Fruit fly (Drosophila melanogaster) whole organism, embryonic: Measurements from ENCODE around the gene Cyp4d20.
A peak's percentile ranks its signal among the peaks of the same experiment; 100 is the strongest.

ENCODE experiments used
- Atf6 ChIP-seq: fragments of 200-800 bp; sonication (Bioruptor generic); IDR thresholded peaks from 2 replicates; pipeline ENCODE4 v1.3.6; 2022; ENCODE audit warnings: missing biosample characterization, missing genetic modification characterization
- C15 ChIP-seq: fragments of 200-800 bp; sonication (Bioruptor generic); IDR thresholded peaks from 3 replicates; pipeline ENCODE4 v1.3.6; 2022; ENCODE audit warnings: missing biosample characterization, missing genetic modification characterization
- CG10209 ChIP-seq: fragments of 200-800 bp; sonication (Bioruptor generic); optimal IDR thresholded peaks from 3 replicates; lab custom pipeline; 2017; ENCODE audit warnings: missing biosample characterization, mild to moderate bottlenecking, missing genetic modification characterization, missing genetic modification reagents
- CG11093 ChIP-seq: fragments of 200-800 bp; sonication (Bioruptor generic); IDR thresholded peaks from 3 replicates; pipeline ENCODE4 v1.3.6; 2022; ENCODE audit warnings: missing biosample characterization, missing genetic modification characterization
- CG11560 ChIP-seq: fragments of 200-800 bp; sonication (Bioruptor generic); IDR thresholded peaks from 3 replicates; pipeline ENCODE4 v1.3.6; 2022; ENCODE audit warnings: missing biosample characterization, missing genetic modification characterization
- CG12104 ChIP-seq: fragments of 200-800 bp; sonication (Bioruptor generic); optimal IDR thresholded peaks from 3 replicates; lab custom pipeline; 2016; ENCODE audit warnings: missing biosample characterization, missing genetic modification characterization
- CG12155 ChIP-seq: fragments of 200-800 bp; sonication (Bioruptor generic); optimal IDR thresholded peaks from 3 replicates; lab custom pipeline; 2016; ENCODE audit warnings: missing biosample characterization, missing genetic modification characterization
- CG12236 ChIP-seq: fragments of 200-800 bp; sonication (Bioruptor generic); optimal IDR thresholded peaks from 2 replicates; lab custom pipeline; 2016; ENCODE audit warnings: missing biosample characterization, missing genetic modification characterization
- CG14860 ChIP-seq: fragments of 200-800 bp; sonication (Bioruptor generic); IDR thresholded peaks from 3 replicates; pipeline ENCODE4 v1.3.6; 2022; ENCODE audit warnings: missing biosample characterization, missing genetic modification characterization; ENCODE audit not compliant: partially characterized antibody
- CG1602 ChIP-seq: fragments of 200-800 bp; sonication (Bioruptor generic); optimal IDR thresholded peaks from 3 replicates; lab custom pipeline; 2016; ENCODE audit warnings: missing biosample characterization, missing genetic modification characterization
- CG16813 ChIP-seq: fragments of 200-800 bp; sonication (Bioruptor generic); IDR thresholded peaks from 3 replicates; pipeline ENCODE4 v1.3.6; 2022; ENCODE audit warnings: missing biosample characterization, missing genetic modification characterization; ENCODE audit not compliant: partially characterized antibody
- CG17186 ChIP-seq: fragments of 200-800 bp; sonication (Bioruptor generic); optimal IDR thresholded peaks from 3 replicates; lab custom pipeline; 2017; ENCODE audit warnings: missing biosample characterization, missing genetic modification reagents, missing genetic modification characterization
- CG17361 ChIP-seq: fragments of 200-800 bp; sonication (Bioruptor generic); IDR thresholded peaks from 3 replicates; pipeline ENCODE4 v1.3.6; 2022; ENCODE audit warnings: missing biosample characterization, missing genetic modification characterization
- CG18011 ChIP-seq: fragments of 200-800 bp; sonication (Bioruptor generic); optimal IDR thresholded peaks from 2 replicates; lab custom pipeline; 2017; ENCODE audit warnings: missing biosample characterization, missing genetic modification characterization, mild to moderate bottlenecking, moderate library complexity, missing genotype
- CG2202 ChIP-seq: fragments of 200-800 bp; sonication (Bioruptor generic); optimal IDR thresholded peaks from 2 replicates; lab custom pipeline; 2018; ENCODE audit warnings: missing biosample characterization, mild to moderate bottlenecking, missing genetic modification characterization
- CG2712 ChIP-seq: fragments of 200-800 bp; optimal IDR thresholded peaks from 3 replicates; lab custom pipeline; 2019; ENCODE audit warnings: missing biosample characterization, mild to moderate bottlenecking, missing genetic modification characterization, moderate library complexity
- CG34376 ChIP-seq: fragments of 200-800 bp; sonication (Bioruptor generic); optimal IDR thresholded peaks from 2 replicates; lab custom pipeline; 2018; ENCODE audit warnings: missing biosample characterization, mild to moderate bottlenecking, missing genetic modification characterization
- CG3838 ChIP-seq: fragments of 200-800 bp; sonication (Bioruptor generic); optimal IDR thresholded peaks from 3 replicates; lab custom pipeline; 2016; ENCODE audit warnings: missing biosample characterization, missing genetic modification characterization
- CG4854 ChIP-seq: fragments of 200-800 bp; sonication (Bioruptor generic); optimal IDR thresholded peaks from 2 replicates; lab custom pipeline; 2016; ENCODE audit warnings: missing biosample characterization, missing genetic modification characterization, inconsistent platforms
- CG6813 ChIP-seq: fragments of 200-800 bp; sonication (Bioruptor generic); optimal IDR thresholded peaks from 2 replicates; lab custom pipeline; 2017; ENCODE audit warnings: missing biosample characterization, missing genetic modification characterization, mild to moderate bottlenecking, moderate library complexity, missing genetic modification reagents
- CG8388 ChIP-seq: fragments of 200-800 bp; sonication (Bioruptor generic); optimal IDR thresholded peaks from 2 replicates; lab custom pipeline; 2019; ENCODE audit warnings: missing biosample characterization, mild to moderate bottlenecking, missing genetic modification characterization, moderate library complexity
- CG9215 ChIP-seq: fragments of 200-800 bp; sonication (Bioruptor generic); IDR thresholded peaks from 2 replicates; pipeline ENCODE4 v1.3.6; 2022; ENCODE audit warnings: missing biosample characterization, missing genetic modification characterization
- CTCF ChIP-seq: fragments of 200-800 bp; sonication (Bioruptor generic); optimal IDR thresholded peaks from 2 replicates; lab custom pipeline; 2017; ENCODE audit warnings: missing biosample characterization, mild to moderate bottlenecking, missing genetic modification characterization, moderate library complexity
- Camta ChIP-seq: fragments of 200-800 bp; sonication (Bioruptor generic); optimal IDR thresholded peaks from 2 replicates; lab custom pipeline; 2016; ENCODE audit warnings: missing biosample characterization, missing genetic modification characterization
- Dad ChIP-seq: fragments of 200-800 bp; sonication (Bioruptor generic); optimal IDR thresholded peaks from 3 replicates; lab custom pipeline; 2016; ENCODE audit warnings: missing biosample characterization, missing genetic modification characterization
- Fer3 ChIP-seq: fragments of 200-800 bp; sonication (Bioruptor generic); optimal IDR thresholded peaks from 2 replicates; lab custom pipeline; 2018; ENCODE audit warnings: missing biosample characterization, mild to moderate bottlenecking, missing genetic modification characterization, moderate library complexity
- HLH54F ChIP-seq: fragments of 200-800 bp; sonication (Bioruptor generic); optimal IDR thresholded peaks from 3 replicates; lab custom pipeline; 2016; ENCODE audit warnings: missing biosample characterization, missing genetic modification characterization
- HLHmδ ChIP-seq: fragments of 200-800 bp; sonication (Bioruptor generic); optimal IDR thresholded peaks from 2 replicates; lab custom pipeline; 2018; ENCODE audit warnings: missing biosample characterization, mild to moderate bottlenecking, missing genetic modification characterization, moderate library complexity
- Lhr ChIP-seq: fragments of 200-800 bp; sonication (Bioruptor generic); optimal IDR thresholded peaks from 3 replicates; lab custom pipeline; 2017; ENCODE audit warnings: mild to moderate bottlenecking, missing biosample characterization, missing genetic modification reagents, missing genetic modification characterization
- Max ChIP-seq: fragments of 200-800 bp; sonication (Bioruptor generic); optimal IDR thresholded peaks from 2 replicates; lab custom pipeline; 2016; ENCODE audit warnings: missing biosample characterization, mild to moderate bottlenecking, missing genetic modification characterization
- NFAT ChIP-seq: fragments of 200-800 bp; sonication (Bioruptor generic); IDR thresholded peaks from 2 replicates; pipeline ENCODE4 v1.3.6; 2022; ENCODE audit warnings: missing biosample characterization, missing genetic modification characterization
- NfI ChIP-seq: fragments of 200-800 bp; sonication (Bioruptor generic); optimal IDR thresholded peaks from 3 replicates; lab custom pipeline; 2018; ENCODE audit warnings: missing biosample characterization, mild to moderate bottlenecking, missing genetic modification characterization, moderate library complexity
- Oaz ChIP-seq: fragments of 200-800 bp; sonication (Bioruptor generic); IDR thresholded peaks from 2 replicates; pipeline ENCODE4 v1.3.6; 2022; ENCODE audit warnings: missing biosample characterization, missing genetic modification characterization
- Spps ChIP-seq: fragments of 200-800 bp; sonication (Bioruptor generic); optimal IDR thresholded peaks from 2 replicates; lab custom pipeline; 2018; ENCODE audit warnings: missing biosample characterization, mild to moderate bottlenecking, missing genetic modification characterization
- Tbp ChIP-seq: fragments of >200 bp; optimal IDR thresholded peaks from 2 replicates; lab custom pipeline; 2018; ENCODE audit warnings: missing biosample characterization, missing genetic modification characterization
- ab ChIP-seq: fragments of 200-800 bp; sonication (Bioruptor generic); optimal IDR thresholded peaks from 2 replicates; lab custom pipeline; 2016; ENCODE audit warnings: missing biosample characterization, missing genetic modification characterization
- cato ChIP-seq: fragments of 200-800 bp; sonication (Bioruptor generic); optimal IDR thresholded peaks from 2 replicates; lab custom pipeline; 2016; ENCODE audit warnings: missing biosample characterization, missing genetic modification characterization, borderline replicate concordance
- crp ChIP-seq, 2 experiments: fragments of 200-800 bp; sonication (Bioruptor generic); optimal IDR thresholded peaks; 2 replicates in 1 of 2; 3 replicates in 1 of 2; lab custom pipeline; 2017; ENCODE audit warnings: missing biosample characterization in 2 of 2, missing genetic modification characterization in 2 of 2, mild to moderate bottlenecking in 1 of 2, moderate library complexity in 1 of 2
- fru ChIP-seq: fragments of >200 bp; optimal IDR thresholded peaks from 2 replicates; lab custom pipeline; 2017
- gsb-n ChIP-seq: fragments of 200-800 bp; sonication (Bioruptor generic); optimal IDR thresholded peaks from 3 replicates; lab custom pipeline; 2018; ENCODE audit warnings: missing biosample characterization, mild to moderate bottlenecking, missing genetic modification characterization
- h ChIP-seq: fragments of >200 bp; optimal IDR thresholded peaks from 2 replicates; lab custom pipeline; 2017
- jing ChIP-seq: fragments of 200-800 bp; sonication (Bioruptor generic); optimal IDR thresholded peaks from 2 replicates; lab custom pipeline; 2018; ENCODE audit warnings: missing biosample characterization, mild to moderate bottlenecking, missing genetic modification characterization
- nerfin-2 ChIP-seq: fragments of 200-800 bp; sonication (Bioruptor generic); IDR thresholded peaks from 2 replicates; pipeline ENCODE4 v1.3.6; 2022; ENCODE audit warnings: missing biosample characterization, missing genetic modification characterization; ENCODE audit not compliant: partially characterized antibody
- pita ChIP-seq: fragments of 200-800 bp; sonication (Bioruptor generic); optimal IDR thresholded peaks from 2 replicates; lab custom pipeline; 2017; ENCODE audit warnings: missing biosample characterization, mild to moderate bottlenecking, missing genetic modification characterization
- pum ChIP-seq: fragments of 200-800 bp; sonication (Bioruptor generic); optimal IDR thresholded peaks from 2 replicates; lab custom pipeline; 2016; ENCODE audit warnings: missing biosample characterization, missing genetic modification characterization
- repo ChIP-seq: fragments of 200-800 bp; sonication (Bioruptor generic); optimal IDR thresholded peaks from 2 replicates; lab custom pipeline; 2016; ENCODE audit warnings: missing biosample characterization, missing genetic modification characterization
- sd ChIP-seq: fragments of 200-800 bp; sonication (Bioruptor generic); optimal IDR thresholded peaks from 3 replicates; lab custom pipeline; 2018; ENCODE audit warnings: missing biosample characterization, mild to moderate bottlenecking, missing genetic modification characterization, moderate library complexity
- seq ChIP-seq: fragments of 200-800 bp; sonication (Bioruptor generic); IDR thresholded peaks from 2 replicates; pipeline ENCODE4 v1.3.6; 2022; ENCODE audit warnings: missing biosample characterization, missing genetic modification characterization
- tll ChIP-seq, 2 experiments: fragments of 200-800 bp in 1 of 2; fragments of >200 bp in 1 of 2; sonication (Bioruptor generic) in 1 of 2; optimal IDR thresholded peaks; 2 replicates each; lab custom pipeline; 2017 to 2019; ENCODE audit warnings: missing biosample characterization in 2 of 2, missing genetic modification characterization in 2 of 2, mild to moderate bottlenecking in 1 of 2, moderate library complexity in 1 of 2
- vfl ChIP-seq: fragments of 200-800 bp; sonication (Bioruptor generic); optimal IDR thresholded peaks from 2 replicates; lab custom pipeline; 2016; ENCODE audit warnings: missing biosample characterization, missing genetic modification characterization
- yki ChIP-seq: fragments of >200 bp; optimal IDR thresholded peaks from 3 replicates; lab custom pipeline; 2018
- zf30C ChIP-seq: fragments of 200-800 bp; sonication (Bioruptor generic); optimal IDR thresholded peaks from 3 replicates; lab custom pipeline; 2018; ENCODE audit warnings: missing biosample characterization, mild to moderate bottlenecking, missing genetic modification characterization

Cyp4d20 gene

DNA sequence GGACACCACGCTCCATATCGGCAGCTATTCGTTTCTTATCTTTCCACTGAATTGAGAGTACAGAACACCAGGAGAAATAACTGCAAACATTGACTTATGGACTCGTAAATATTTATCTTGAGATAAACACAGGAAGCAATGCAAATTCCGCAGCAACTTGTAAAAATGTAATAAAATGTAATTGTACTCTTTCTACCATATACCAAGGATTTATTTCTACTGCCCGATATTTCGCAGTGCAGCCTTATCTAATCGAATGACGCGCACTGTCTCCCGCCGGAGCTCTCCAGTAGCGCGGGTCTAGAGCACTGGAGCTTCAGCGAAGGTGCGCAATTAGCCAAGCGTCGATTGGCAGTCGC, 15.9 kb upstream of the Cyp4d20 start (continued):
- TF ChIP-seq Spps (tag; lab: Kevin White, UChicago) (peak; percentile 19), CG17186 (GFP tag; lab: Kevin White, UChicago) (peak; percentile 69), ab (GFP tag; lab: Kevin White, UChicago) (no peak), HLH54F (peak; percentile 70), tll (GFP tag; optimal IDR thresholded peaks at IDR 0.05; lab: Kevin White, UChicago) (no peak), CG2202 (tag; lab: Kevin White, UChicago) (no peak), Oaz (GFP tag; lab: Robert Waterston, UW) (peak; percentile 77), CG18011 (GFP tag; lab: Kevin White, UChicago) (peak; percentile 49), pita (no peak), gsb-n (peak; percentile 25), CG9215 (GFP tag; lab: Robert Waterston, UW) (peak; percentile 90), vfl (peak; percentile 63), repo (GFP tag; lab: Kevin White, UChicago) (peak; percentile 84), yki (lab: Kevin White, UChicago) (no peak), Max (GFP tag; lab: Kevin White, UChicago) (peak; percentile 87), CTCF (GFP tag; lab: Kevin White, UChicago) (peak; percentile 43), cato (no peak), CG16813 (GFP tag; lab: Robert Waterston, UW) (no peak), h (lab: Kevin White, UChicago) (no peak), CG2712 (peak; percentile 81), CG12236 (GFP tag; lab: Kevin White, UChicago) (no peak), CG10209 (GFP tag; lab: Kevin White, UChicago) (peak; percentile 79), CG12104 (GFP tag; lab: Kevin White, UChicago) (peak; percentile 77), zf30C (GFP tag; lab: Kevin White, UChicago) (peak; percentile 86), CG1602 (GFP tag; lab: Kevin White, UChicago) (peak; percentile 56), Lhr (GFP tag; lab: Kevin White, UChicago) (no peak), fru (no peak), C15 (peak; percentile 85; the same call in 2 of the 3 replicates), HLHmδ (no peak), jing (GFP tag; lab: Kevin White, UChicago) (peak; percentile 65), CG34376 (GFP tag; lab: Kevin White, UChicago) (peak; percentile 85), CG12155 (GFP tag; lab: Kevin White, UChicago) (peak; percentile 75), CG11560 (tag; lab: Robert Waterston, UW) (peak; percentile 71; the same call in 2 of the 3 replicates), seq (GFP tag; lab: Robert Waterston, UW) (peak; percentile 84), Atf6 (peak; percentile 93), NFAT (GFP tag; lab: Robert Waterston, UW) (peak; percentile 85), CG6813 (GFP tag; lab: Kevin White, UChicago) (peak; percentile 86), Camta (GFP tag; lab: Kevin White, UChicago) (peak; percentile 88), CG17361 (GFP tag; lab: Robert Waterston, UW) (peak; percentile 85), CG4854 (GFP tag; lab: Kevin White, UChicago) (peak; percentile 82), CG8388 (GFP tag; lab: Kevin White, UChicago) (peak; percentile 65), crp (GFP tag; optimal IDR thresholded peaks at IDR 0.05; lab: Kevin White, UChicago) (peak in 1 of 2 experiments; percentile 5), nerfin-2 (GFP tag; lab: Robert Waterston, UW) (no peak), pum (GFP tag; lab: Kevin White, UChicago) (peak; percentile 82), Dad (GFP tag; lab: Kevin White, UChicago) (peak; percentile 85), sd (peak; percentile 57), CG11093 (GFP tag; lab: Robert Waterston, UW) (peak; percentile 74), NfI (GFP tag; lab: Kevin White, UChicago) (peak; percentile 76), CG3838 (GFP tag; lab: Kevin White, UChicago) (peak; percentile 30), CG14860 (GFP tag; lab: Robert Waterston, UW) (no peak), Fer3 (tag; lab: Kevin White, UChicago) (peak; percentile 94), Tbp (GFP tag; lab: Kevin White, UChicago) (no peak)
